Fruit fly (Drosophila melanogaster) whole organism, adult: ENCODE measurements around the gene CG6441.
A peak's percentile ranks its signal among the peaks of the same experiment; 100 is the strongest.

Experiments used
- CG11617 ChIP-seq: fragments of 200-800 bp; sonication (Bioruptor generic); optimal IDR thresholded peaks from 2 replicates; lab custom pipeline; 2017; ENCODE audit warnings: mild to moderate bottlenecking, missing biosample characterization, missing genetic modification reagents, missing genetic modification characterization
- CG12768 ChIP-seq: fragments of 200-800 bp; sonication (Bioruptor generic); optimal IDR thresholded peaks from 2 replicates; lab custom pipeline; 2017; ENCODE audit warnings: missing biosample characterization, missing genetic modification characterization, mild to moderate bottlenecking, moderate library complexity, missing genetic modification reagents
- CG14711 ChIP-seq: fragments of 200-800 bp; sonication (Bioruptor generic); optimal IDR thresholded peaks from 2 replicates; lab custom pipeline; 2018; ENCODE audit warnings: missing biosample characterization, mild to moderate bottlenecking, missing genetic modification characterization, moderate library complexity
- CG1620 ChIP-seq: fragments of 200-800 bp; sonication (Bioruptor generic); optimal IDR thresholded peaks from 2 replicates; lab custom pipeline; 2016; ENCODE audit warnings: missing biosample characterization, missing genetic modification characterization
- CG33017 ChIP-seq: fragments of 200-800 bp; sonication (Bioruptor generic); optimal IDR thresholded peaks from 2 replicates; lab custom pipeline; 2018; ENCODE audit warnings: missing biosample characterization, mild to moderate bottlenecking, missing genetic modification characterization, moderate library complexity
- CG5204 ChIP-seq: fragments of 200-800 bp; sonication (Bioruptor generic); optimal IDR thresholded peaks from 2 replicates; lab custom pipeline; 2016; ENCODE audit warnings: missing biosample characterization, missing genetic modification characterization
- CG7045 ChIP-seq: fragments of 200-800 bp; sonication (Bioruptor generic); optimal IDR thresholded peaks from 2 replicates; lab custom pipeline; 2017; ENCODE audit warnings: missing biosample characterization, mild to moderate bottlenecking, missing genetic modification characterization
- CG7101 ChIP-seq: fragments of 200-800 bp; sonication (Bioruptor generic); optimal IDR thresholded peaks from 2 replicates; lab custom pipeline; 2018; ENCODE audit warnings: missing biosample characterization, mild to moderate bottlenecking, missing genetic modification characterization, moderate library complexity
- Clk ChIP-seq: fragments of 200-800 bp; sonication (Bioruptor generic); optimal IDR thresholded peaks from 2 replicates; lab custom pipeline; 2017; ENCODE audit warnings: missing biosample characterization, missing genetic modification characterization
- Crg-1 ChIP-seq: fragments of 200-800 bp; sonication (Bioruptor generic); optimal IDR thresholded peaks from 2 replicates; lab custom pipeline; 2016; ENCODE audit warnings: missing biosample characterization, missing genetic modification characterization
- Hr96 ChIP-seq: fragments of 200-800 bp; sonication (Bioruptor generic); optimal IDR thresholded peaks from 2 replicates; lab custom pipeline; 2016; ENCODE audit warnings: missing biosample characterization, missing genetic modification characterization
- Mnt ChIP-seq: fragments of 200-800 bp; sonication (Bioruptor generic); optimal IDR thresholded peaks from 2 replicates; lab custom pipeline; 2016; ENCODE audit warnings: missing biosample characterization, mild to moderate bottlenecking, missing genetic modification characterization
- bab1 ChIP-seq: fragments of 200-800 bp; sonication (Bioruptor generic); optimal IDR thresholded peaks from 3 replicates; lab custom pipeline; 2019; ENCODE audit warnings: missing biosample characterization, mild to moderate bottlenecking, missing genetic modification characterization, moderate library complexity
- cic ChIP-seq: fragments of 200-800 bp; sonication (Bioruptor generic); optimal IDR thresholded peaks from 2 replicates; lab custom pipeline; 2017; ENCODE audit warnings: missing biosample characterization, mild to moderate bottlenecking, missing genetic modification characterization, moderate library complexity
- cnc ChIP-seq, 2 experiments: fragments of >200 bp; optimal IDR thresholded peaks; 2 replicates each; lab custom pipeline; 2017
- kay ChIP-seq: fragments of 200-800 bp; sonication (Bioruptor generic); peaks from one replicate; lab custom pipeline; 2016; ENCODE audit warnings: missing biosample characterization, missing genetic modification characterization, borderline replicate concordance
- ovo ChIP-seq: fragments of 200-800 bp; sonication (Bioruptor generic); optimal IDR thresholded peaks from 2 replicates; lab custom pipeline; 2016; ENCODE audit warnings: missing biosample characterization, missing genetic modification characterization
- pad ChIP-seq: fragments of 200-800 bp; sonication (Bioruptor generic); optimal IDR thresholded peaks from 3 replicates; lab custom pipeline; 2017; ENCODE audit warnings: missing biosample characterization, missing genetic modification characterization, mild to moderate bottlenecking, moderate library complexity, missing genetic modification reagents
- tj ChIP-seq: fragments of 200-800 bp; sonication (Bioruptor generic); optimal IDR thresholded peaks from 3 replicates; lab custom pipeline; 2017; ENCODE audit warnings: missing biosample characterization, mild to moderate bottlenecking, missing genetic modification characterization, moderate library complexity
- toe ChIP-seq: fragments of 200-800 bp; sonication (Bioruptor generic); optimal IDR thresholded peaks from 2 replicates; lab custom pipeline; 2016; ENCODE audit warnings: missing biosample characterization, missing genetic modification characterization

Gene CG6441

DNA sequence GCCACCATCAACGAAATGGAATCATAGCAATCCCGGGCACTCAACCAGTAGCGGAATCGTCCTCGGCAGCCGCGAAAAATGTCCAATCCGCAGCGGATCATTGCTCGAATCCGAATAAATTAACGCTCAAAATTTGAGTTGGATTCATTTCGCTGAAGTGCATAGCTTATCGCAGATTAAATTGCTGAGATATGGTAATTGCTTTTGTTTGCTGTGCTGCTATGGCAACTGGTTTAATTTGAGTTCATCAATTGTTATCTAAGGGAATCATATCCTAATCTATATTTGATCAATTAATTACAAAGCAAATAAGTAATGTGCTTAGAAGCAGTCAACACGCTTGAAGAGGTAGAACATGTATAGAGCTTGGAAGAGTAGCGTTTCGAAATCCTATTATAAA, 12.4 kb upstream of the CG6441 start, which contains the start of gene Gr28b:
TSS of gene Gr28b (minus strand) at position 101 of the 400 bp plus-strand sequence.
- TF ChIP-seq Clk (GFP tag; lab: Kevin White, UChicago) (no peak), Crg-1 (GFP tag; lab: Kevin White, UChicago) (no peak), kay (GFP tag; lab: Kevin White, UChicago) (no peak), CG5204 (GFP tag; lab: Kevin White, UChicago) (no peak), Mnt (GFP tag; lab: Kevin White, UChicago) (no peak), toe (GFP tag; lab: Kevin White, UChicago) (no peak), CG11617 (GFP tag; lab: Kevin White, UChicago) (no peak), CG33017 (tag; lab: Kevin White, UChicago) (no peak), pad (GFP tag; lab: Kevin White, UChicago) (no peak), CG12768 (GFP tag; lab: Kevin White, UChicago) (no peak), Hr96 (GFP tag; lab: Kevin White, UChicago) (no peak), cnc (optimal IDR thresholded peaks at IDR 0.05; lab: Kevin White, UChicago) (no peak), bab1 (GFP tag; lab: Kevin White, UChicago) (no peak)

DNA sequence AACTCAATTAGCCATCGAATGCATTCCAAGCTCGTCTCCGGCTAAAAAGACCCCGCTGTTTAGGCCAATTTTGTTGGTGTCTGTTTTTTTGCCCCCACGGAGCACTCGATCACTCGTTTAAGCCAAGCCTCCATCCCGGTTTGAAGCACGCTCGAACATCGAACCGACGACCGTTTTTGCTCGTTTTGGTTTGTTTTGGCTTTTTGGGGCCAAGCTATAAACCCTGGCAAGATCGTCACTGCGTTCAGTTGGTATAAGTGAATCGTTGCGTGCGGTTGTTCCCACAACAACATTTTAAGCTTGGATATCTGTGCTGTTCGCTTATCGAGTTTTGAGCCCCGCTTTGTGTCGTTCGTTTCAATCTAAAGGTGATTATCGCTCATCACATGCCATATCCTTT, 8.2 kb upstream of the CG6441 start, which contains the start of gene CG6055:
TSS of gene CG6055 (plus strand) at position 240 of the 400 bp plus-strand sequence.
- no peak for TF ChIP-seq cic (GFP tag; lab: Kevin White, UChicago)
- TF ChIP-seq kay (GFP tag; lab: Kevin White, UChicago), result peak; percentile 8

DNA sequence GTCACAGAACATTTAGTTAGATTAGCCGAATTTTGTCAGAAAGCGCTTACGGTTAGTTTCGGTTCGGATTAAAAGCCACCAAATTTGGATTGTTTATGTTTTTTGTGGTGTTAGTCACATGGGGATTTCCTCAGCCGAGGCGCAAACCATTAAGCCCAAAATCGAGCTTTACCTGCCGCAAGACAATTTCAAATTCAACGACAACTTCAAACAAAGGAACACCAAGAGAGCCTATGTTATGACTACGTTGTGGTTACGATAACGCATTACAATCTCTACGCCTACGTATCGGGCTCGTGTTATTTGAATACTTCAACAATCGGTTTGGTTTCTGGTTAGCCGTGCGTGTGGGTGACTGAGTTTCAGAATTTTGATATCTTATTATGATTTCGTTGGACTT, 1.3 kb upstream of the CG6441 start:
- TF ChIP-seq CG33017 (tag; lab: Kevin White, UChicago), result no peak
- TF ChIP-seq kay (GFP tag; lab: Kevin White, UChicago), result no peak
- no peak for TF ChIP-seq CG11617 (GFP tag; lab: Kevin White, UChicago)
- TF ChIP-seq CG12768 (GFP tag; lab: Kevin White, UChicago), result no peak
- no peak for TF ChIP-seq pad (GFP tag; lab: Kevin White, UChicago)

DNA sequence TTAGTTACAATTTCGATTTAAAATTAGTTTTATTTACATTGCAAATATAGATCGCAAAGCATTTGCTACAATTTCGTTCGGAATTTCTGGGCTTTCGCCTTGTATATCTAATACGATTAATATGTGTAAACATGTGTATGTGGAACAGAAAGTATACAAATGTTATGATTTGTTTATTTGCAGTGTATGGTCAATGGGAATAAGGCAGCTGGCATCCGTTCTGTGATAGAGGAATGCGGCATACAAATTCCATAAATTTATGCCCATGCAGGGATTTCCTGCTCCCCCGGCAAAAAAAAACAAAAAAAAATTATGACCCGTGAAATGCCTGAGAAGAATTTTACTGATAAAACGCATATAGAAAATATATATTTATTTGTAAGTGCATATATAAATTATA, 11.7 kb downstream of the CG6441 start:
- TF ChIP-seq ovo (no peak), CG7045 (GFP tag; lab: Kevin White, UChicago) (no peak), Hr96 (GFP tag; lab: Kevin White, UChicago) (no peak), Clk (GFP tag; lab: Kevin White, UChicago) (no peak), Crg-1 (GFP tag; lab: Kevin White, UChicago) (no peak), CG11617 (GFP tag; lab: Kevin White, UChicago) (no peak), CG12768 (GFP tag; lab: Kevin White, UChicago) (no peak), CG33017 (tag; lab: Kevin White, UChicago) (no peak), bab1 (GFP tag; lab: Kevin White, UChicago) (no peak), CG14711 (no peak), kay (GFP tag; lab: Kevin White, UChicago) (no peak), Mnt (GFP tag; lab: Kevin White, UChicago) (no peak), pad (GFP tag; lab: Kevin White, UChicago) (no peak), CG7101 (tag; lab: Kevin White, UChicago) (no peak), CG5204 (GFP tag; lab: Kevin White, UChicago) (no peak), toe (GFP tag; lab: Kevin White, UChicago) (no peak), CG1620 (GFP tag; lab: Kevin White, UChicago) (no peak), cic (GFP tag; lab: Kevin White, UChicago) (no peak)

DNA sequence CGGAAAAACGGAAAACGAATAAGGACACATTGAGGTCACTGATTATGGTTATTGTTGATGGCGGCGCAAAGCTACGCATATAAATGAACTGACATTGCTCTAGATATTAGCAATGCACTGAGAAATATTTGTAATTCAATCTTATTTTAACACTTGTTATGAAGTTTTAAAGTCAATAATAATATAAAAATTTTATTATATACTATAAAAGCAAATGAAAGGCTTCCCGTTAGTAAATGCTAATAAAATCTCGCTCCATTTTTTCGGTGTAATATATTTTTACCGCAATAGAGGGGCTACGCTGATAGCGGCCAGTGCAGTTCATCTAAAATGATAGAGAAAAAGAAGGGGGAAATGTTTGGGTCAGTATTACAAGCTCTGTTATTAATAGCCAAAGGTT, 17.4 kb downstream of the CG6441 start:
- TF ChIP-seq cnc (optimal IDR thresholded peaks at IDR 0.05; lab: Kevin White, UChicago) (no peak), CG7101 (tag; lab: Kevin White, UChicago) (peak; percentile 3), CG11617 (GFP tag; lab: Kevin White, UChicago) (no peak), pad (GFP tag; lab: Kevin White, UChicago) (no peak), cic (GFP tag; lab: Kevin White, UChicago) (no peak), CG14711 (peak; percentile 42)

DNA sequence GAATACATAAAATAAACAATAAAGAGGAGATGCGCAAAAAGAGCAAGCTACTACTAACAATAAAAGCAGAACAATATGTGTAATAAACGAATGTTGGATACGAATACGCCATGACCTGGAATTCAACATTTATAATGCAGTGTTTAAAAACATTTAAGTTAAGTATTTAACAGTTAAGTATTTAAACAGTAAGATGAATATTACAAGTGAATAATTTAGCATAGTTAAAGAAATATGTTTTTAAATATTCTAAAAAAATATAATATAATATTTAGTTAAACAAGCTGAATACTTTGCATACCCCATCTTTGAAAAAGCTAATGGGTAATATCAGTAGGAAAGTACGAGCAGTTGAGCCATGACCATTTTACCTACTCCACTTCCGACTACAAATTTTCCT, 18.0 kb downstream of the CG6441 start:
- TF ChIP-seq CG11617 (GFP tag; lab: Kevin White, UChicago) (no peak), CG14711 (peak; percentile 29)

DNA sequence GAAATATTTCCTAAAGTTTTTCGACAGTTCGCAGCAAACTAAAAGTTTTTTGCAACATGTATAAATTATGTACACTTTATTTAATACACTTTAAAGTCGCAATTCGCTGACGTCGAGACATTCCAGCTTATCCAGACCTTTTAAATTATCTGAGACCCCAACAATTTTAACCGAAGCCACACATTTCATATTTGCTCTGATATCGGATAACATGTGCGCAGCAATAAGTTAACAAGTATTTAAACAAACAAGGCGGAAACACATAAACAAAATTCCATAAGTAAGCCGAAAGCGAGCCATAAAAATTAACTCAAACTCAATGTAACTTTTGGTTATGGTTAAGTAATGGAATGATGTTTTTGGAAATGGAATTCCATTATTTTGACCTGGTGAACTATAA, 18.9 kb downstream of the CG6441 start:
- TF ChIP-seq bab1 (GFP tag; lab: Kevin White, UChicago) (no peak), CG7045 (GFP tag; lab: Kevin White, UChicago) (no peak), Mnt (GFP tag; lab: Kevin White, UChicago) (no peak), pad (GFP tag; lab: Kevin White, UChicago) (no peak), CG12768 (GFP tag; lab: Kevin White, UChicago) (peak; percentile 4), cic (GFP tag; lab: Kevin White, UChicago) (no peak), Crg-1 (GFP tag; lab: Kevin White, UChicago) (no peak), CG7101 (tag; lab: Kevin White, UChicago) (no peak), ovo (no peak), toe (GFP tag; lab: Kevin White, UChicago) (no peak), cnc (optimal IDR thresholded peaks at IDR 0.05; lab: Kevin White, UChicago) (no peak), tj (GFP tag; lab: Kevin White, UChicago) (peak; percentile 94), CG14711 (no peak), Hr96 (GFP tag; lab: Kevin White, UChicago) (no peak), Clk (GFP tag; lab: Kevin White, UChicago) (no peak), CG11617 (GFP tag; lab: Kevin White, UChicago) (no peak)
